Fruit fly (Drosophila melanogaster) whole organism, embryonic: Measurements from ENCODE around the gene a10.

ENCODE experiments used
- ATbp ChIP-seq: fragments of 200-800 bp; sonication (Bioruptor generic); optimal IDR thresholded peaks from 2 replicates; lab custom pipeline; 2017; ENCODE audit warnings: missing biosample characterization, mild to moderate bottlenecking, missing genetic modification characterization, missing genetic modification reagents
- Atf3 ChIP-seq: fragments of 200-800 bp; sonication (Bioruptor generic); optimal IDR thresholded peaks from 3 replicates; lab custom pipeline; 2016; ENCODE audit warnings: missing biosample characterization, missing genetic modification characterization
- BtbVII ChIP-seq: fragments of 200-800 bp; sonication (Bioruptor generic); optimal IDR thresholded peaks from 3 replicates; lab custom pipeline; 2017; ENCODE audit warnings: missing biosample characterization, mild to moderate bottlenecking, missing genetic modification characterization
- CG10543 ChIP-seq: fragments of 200-800 bp; sonication (Bioruptor generic); optimal IDR thresholded peaks from 3 replicates; lab custom pipeline; 2017; ENCODE audit warnings: missing biosample characterization, mild to moderate bottlenecking, missing genetic modification characterization, moderate library complexity
- CG11504 ChIP-seq: fragments of 200-800 bp; sonication (Bioruptor generic); optimal IDR thresholded peaks from 3 replicates; lab custom pipeline; 2019; ENCODE audit warnings: missing biosample characterization, mild to moderate bottlenecking, missing genetic modification characterization, moderate library complexity
- CG12769 ChIP-seq: fragments of 200-800 bp; sonication (Bioruptor generic); optimal IDR thresholded peaks from 2 replicates; lab custom pipeline; 2019; ENCODE audit warnings: missing biosample characterization, mild to moderate bottlenecking, missing genetic modification characterization, moderate library complexity
- CG14667 ChIP-seq: fragments of 200-800 bp; sonication (Bioruptor generic); IDR thresholded peaks from 2 replicates; pipeline ENCODE4 v1.3.6; 2022; ENCODE audit warnings: missing biosample characterization, missing genetic modification characterization
- CG15601 ChIP-seq: fragments of 200-800 bp; sonication (Bioruptor generic); optimal IDR thresholded peaks from 3 replicates; lab custom pipeline; 2019; ENCODE audit warnings: missing biosample characterization, mild to moderate bottlenecking, missing genetic modification characterization, moderate library complexity
- CG2678 ChIP-seq: fragments of 200-800 bp; sonication (Bioruptor generic); optimal IDR thresholded peaks from 3 replicates; lab custom pipeline; 2019; ENCODE audit warnings: missing biosample characterization, mild to moderate bottlenecking, missing genetic modification characterization, moderate library complexity
- CG31365 ChIP-seq: fragments of 200-800 bp; sonication (Bioruptor generic); optimal IDR thresholded peaks from 2 replicates; lab custom pipeline; 2018; ENCODE audit warnings: missing biosample characterization, mild to moderate bottlenecking, missing genetic modification characterization
- CG32767 ChIP-seq: fragments of 200-800 bp; sonication (Bioruptor generic); IDR thresholded peaks from 2 replicates; pipeline ENCODE4 v1.3.6; 2022; ENCODE audit warnings: missing biosample characterization, missing genetic modification characterization
- CG7271 ChIP-seq: fragments of 200-800 bp; sonication (Bioruptor generic); optimal IDR thresholded peaks from 2 replicates; lab custom pipeline; 2018; ENCODE audit warnings: missing biosample characterization, mild to moderate bottlenecking, missing genetic modification characterization, moderate library complexity
- CG7556 ChIP-seq: fragments of 200-800 bp; sonication (Bioruptor generic); optimal IDR thresholded peaks from 2 replicates; lab custom pipeline; 2017; ENCODE audit warnings: missing biosample characterization, mild to moderate bottlenecking, missing genetic modification characterization
- CG8281 ChIP-seq: fragments of 200-800 bp; sonication (Bioruptor generic); optimal IDR thresholded peaks from 2 replicates; lab custom pipeline; 2018; ENCODE audit warnings: missing biosample characterization, mild to moderate bottlenecking, missing genetic modification characterization, moderate library complexity
- CG8765 ChIP-seq: fragments of 200-800 bp; sonication (Bioruptor generic); IDR thresholded peaks from 2 replicates; pipeline ENCODE4 v1.3.6; 2022; ENCODE audit warnings: missing biosample characterization, missing genetic modification characterization
- CG9797 ChIP-seq: fragments of 200-800 bp; sonication (Bioruptor generic); optimal IDR thresholded peaks from 3 replicates; lab custom pipeline; 2018; ENCODE audit warnings: missing biosample characterization, mild to moderate bottlenecking, missing genetic modification characterization
- Dll ChIP-seq: fragments of 200-800 bp; sonication (Bioruptor generic); IDR thresholded peaks from 4 replicates; pipeline ENCODE4 v1.3.6; 2022; ENCODE audit warnings: missing biosample characterization, missing genetic modification characterization; ENCODE audit not compliant: partially characterized antibody
- Eip74EF ChIP-seq, 2 experiments: fragments of 200-800 bp in 1 of 2; fragments of >200 bp in 1 of 2; sonication (Bioruptor generic) in 1 of 2; optimal IDR thresholded peaks; 2 replicates each; lab custom pipeline; 2017 to 2019; ENCODE audit warnings: missing biosample characterization in 2 of 2, missing genetic modification characterization in 2 of 2, mild to moderate bottlenecking in 1 of 2, moderate library complexity in 1 of 2
- H2.0 ChIP-seq: fragments of 200-800 bp; sonication (Bioruptor generic); IDR thresholded peaks from 2 replicates; pipeline ENCODE4 v1.3.6; 2022; ENCODE audit warnings: missing biosample characterization, missing genetic modification characterization
- Lim3 ChIP-seq: fragments of 200-800 bp; sonication (Bioruptor generic); IDR thresholded peaks from 2 replicates; pipeline ENCODE4 v1.3.6; 2022; ENCODE audit warnings: missing biosample characterization, missing genetic modification characterization
- MBD-R2 ChIP-seq: fragments of 200-800 bp; sonication (Bioruptor generic); IDR thresholded peaks from 2 replicates; pipeline ENCODE4 v1.3.6; 2022; ENCODE audit warnings: missing biosample characterization, missing genetic modification characterization
- MESR4 ChIP-seq: fragments of 200-800 bp; sonication (Bioruptor generic); optimal IDR thresholded peaks from 2 replicates; lab custom pipeline; 2018; ENCODE audit warnings: missing biosample characterization, mild to moderate bottlenecking, missing genetic modification characterization, moderate library complexity
- Med ChIP-seq: fragments of 200-800 bp; sonication (Bioruptor generic); peaks from one replicate; lab custom pipeline; 2016; ENCODE audit warnings: missing biosample characterization, missing genetic modification characterization, mild to moderate bottlenecking, inconsistent platforms, moderate library complexity
- Myb ChIP-seq: fragments of 200-800 bp; sonication (Bioruptor generic); optimal IDR thresholded peaks from 2 replicates; lab custom pipeline; 2016; ENCODE audit warnings: missing biosample characterization, missing genetic modification characterization
- Opbp ChIP-seq: fragments of 200-800 bp; sonication (Bioruptor generic); IDR thresholded peaks from 3 replicates; pipeline ENCODE4 v1.3.6; 2022; ENCODE audit warnings: missing biosample characterization, missing genetic modification characterization; ENCODE audit not compliant: partially characterized antibody
- Rx ChIP-seq: fragments of 200-800 bp; sonication (Bioruptor generic); IDR thresholded peaks from 2 replicates; pipeline ENCODE4 v1.3.6; 2022; ENCODE audit warnings: missing biosample characterization, missing genetic modification characterization
- Scr ChIP-seq: fragments of 200-800 bp; sonication (Bioruptor generic); IDR thresholded peaks from 2 replicates; pipeline ENCODE4 v1.3.6; 2022; ENCODE audit warnings: missing biosample characterization, missing genetic modification characterization; ENCODE audit not compliant: partially characterized antibody
- Sox100B ChIP-seq: fragments of 200-800 bp; sonication (Bioruptor generic); optimal IDR thresholded peaks from 3 replicates; lab custom pipeline; 2018; ENCODE audit warnings: missing biosample characterization, mild to moderate bottlenecking, missing genetic modification characterization
- Xrp1 ChIP-seq: fragments of 200-800 bp; sonication (Bioruptor generic); IDR thresholded peaks from 2 replicates; pipeline ENCODE4 v1.3.6; 2022; ENCODE audit warnings: missing biosample characterization, missing genetic modification characterization
- YL-1 ChIP-seq: fragments of 200-800 bp; sonication (Bioruptor generic); optimal IDR thresholded peaks from 3 replicates; lab custom pipeline; 2017; ENCODE audit warnings: missing biosample characterization, mild to moderate bottlenecking, missing genetic modification characterization
- bsh ChIP-seq, 2 experiments: fragments of 200-800 bp; sonication (Bioruptor generic); optimal IDR thresholded peaks; 2 replicates each; lab custom pipeline; 2017 to 2018; ENCODE audit warnings: mild to moderate bottlenecking in 2 of 2, missing biosample characterization in 2 of 2, missing genetic modification characterization in 2 of 2, moderate library complexity in 1 of 2
- crol ChIP-seq: fragments of 200-800 bp; sonication (Bioruptor generic); IDR thresholded peaks from 2 replicates; pipeline ENCODE4 v1.3.6; 2022; ENCODE audit warnings: missing biosample characterization, missing genetic modification characterization
- disco-r ChIP-seq: fragments of 200-800 bp; sonication (Bioruptor generic); optimal IDR thresholded peaks from 2 replicates; lab custom pipeline; 2016; ENCODE audit warnings: missing biosample characterization, missing genetic modification characterization
- gce ChIP-seq: fragments of 200-800 bp; sonication (Bioruptor generic); IDR thresholded peaks from 3 replicates; pipeline ENCODE4 v1.3.6; 2022; ENCODE audit warnings: missing biosample characterization, missing genetic modification characterization
- nom ChIP-seq: fragments of 200-800 bp; sonication (Bioruptor generic); optimal IDR thresholded peaks from 2 replicates; lab custom pipeline; 2017; ENCODE audit warnings: missing biosample characterization, missing genetic modification characterization, mild to moderate bottlenecking, moderate library complexity, missing genetic modification reagents
- onecut ChIP-seq: fragments of 200-800 bp; sonication (Bioruptor generic); IDR thresholded peaks from 2 replicates; pipeline ENCODE4 v1.3.6; 2022; ENCODE audit warnings: missing biosample characterization, missing genetic modification characterization
- peb ChIP-seq: fragments of 200-800 bp; sonication (Bioruptor generic); IDR thresholded peaks from 2 replicates; pipeline ENCODE4 v1.3.6; 2022; ENCODE audit warnings: missing biosample characterization, missing genetic modification characterization
- sc ChIP-seq, 3 experiments: fragments of >200 bp in 2 of 3; fragments of 200-800 bp in 1 of 3; sonication (Bioruptor generic) in 1 of 3; optimal IDR thresholded peaks; 2 replicates in 2 of 3; 3 replicates in 1 of 3; lab custom pipeline; 2017; ENCODE audit warnings: mild to moderate bottlenecking in 1 of 3, missing biosample characterization in 1 of 3, missing genetic modification characterization in 1 of 3, missing genetic modification reagents in 1 of 3
- sens ChIP-seq: fragments of 200-800 bp; sonication (Bioruptor generic); peaks from one replicate; lab custom pipeline; 2016; ENCODE audit warnings: missing biosample characterization, missing genetic modification characterization
- sim ChIP-seq: fragments of 200-800 bp; sonication (Bioruptor generic); IDR thresholded peaks from 2 replicates; pipeline ENCODE4 v1.3.6; 2022; ENCODE audit warnings: missing biosample characterization, missing genetic modification characterization
- sna ChIP-seq: fragments of 200-800 bp; sonication (Bioruptor generic); IDR thresholded peaks from 2 replicates; pipeline ENCODE4 v1.3.6; 2022; ENCODE audit warnings: missing biosample characterization, missing genetic modification characterization; ENCODE audit not compliant: partially characterized antibody
- ttk ChIP-seq: fragments of 200-800 bp; sonication (Bioruptor generic); IDR thresholded peaks from 2 replicates; pipeline ENCODE4 v2.1.2; 2022; ENCODE audit warnings: missing biosample characterization, missing genetic modification characterization
- vvl ChIP-seq: fragments of 200-800 bp; sonication (Bioruptor generic); IDR thresholded peaks from 2 replicates; pipeline ENCODE4 v1.3.6; 2022; ENCODE audit warnings: missing biosample characterization, missing genetic modification characterization
- z ChIP-seq: fragments of 200-800 bp; sonication (Bioruptor generic); IDR thresholded peaks from 3 replicates; pipeline ENCODE4 v1.3.6; 2022; ENCODE audit warnings: missing biosample characterization, missing genetic modification characterization
- zen ChIP-seq: fragments of 200-800 bp; sonication (Bioruptor generic); optimal IDR thresholded peaks from 3 replicates; lab custom pipeline; 2018; ENCODE audit warnings: missing biosample characterization, mild to moderate bottlenecking, missing genetic modification characterization, moderate library complexity

The a10 gene

dm6 chr3L:17052388-17052905 lies 28.9 kb upstream of the a10 start (continued):
- TF ChIP-seq sc (optimal IDR thresholded peaks at IDR 0.05; lab: Kevin White, UChicago) (no peak), sc (GFP tag; optimal IDR thresholded peaks at IDR 0.05; lab: Kevin White, UChicago) (peak; percentile 29), CG11504 (tag; lab: Kevin White, UChicago) (peak; percentile 35), z (GFP tag; lab: Robert Waterston, UW) (no peak), ATbp (peak; percentile 19), sens (peak; percentile 76), CG32767 (no peak), sim (0 out of 2 replicates have a peak, but pooled peaks have one; percentile 7), CG12769 (tag; lab: Kevin White, UChicago) (no peak), BtbVII (GFP tag; lab: Kevin White, UChicago) (no peak), Xrp1 (GFP tag; lab: Robert Waterston, UW) (peak; percentile 45), Med (peak; percentile 57), CG2678 (tag; lab: Kevin White, UChicago) (peak; percentile 23), Sox100B (GFP tag; lab: Kevin White, UChicago) (peak; percentile 35), bsh (GFP tag; optimal IDR thresholded peaks at IDR 0.05; lab: Kevin White, UChicago) (peak in 1 of 2 experiments; percentile 26), peb (GFP tag; lab: Robert Waterston, UW) (no peak)

dm6 chr3L:17051472-17051871 lies 27.9 kb upstream of the a10 start:
- TF ChIP-seq CG15601 (tag; lab: Kevin White, UChicago) (peak; percentile 49), Rx (GFP tag; lab: Robert Waterston, UW) (no peak), crol (GFP tag; lab: Robert Waterston, UW) (peak; percentile 47; the same call in 1 of the 2 replicates), MBD-R2 (0 out of 2 replicates have a peak, but pooled peaks have one; percentile 9), CG8281 (tag; lab: Kevin White, UChicago) (no peak), vvl (0 out of 2 replicates have a peak, but pooled peaks have one; percentile 0), sna (0 out of 2 replicates have a peak, but pooled peaks have one; percentile 10), Myb (GFP tag; lab: Kevin White, UChicago) (no peak), CG8765 (GFP tag; lab: Robert Waterston, UW) (no peak), Atf3 (GFP tag; lab: Kevin White, UChicago) (no peak), Eip74EF (GFP tag; optimal IDR thresholded peaks at IDR 0.05; lab: Kevin White, UChicago) (peak in 1 of 2 experiments; percentile 14), H2.0 (GFP tag; lab: Robert Waterston, UW) (no peak), Dll (GFP tag; lab: Robert Waterston, UW) (peak; percentile 48; the same call in 1 of the 4 replicates), YL-1 (GFP tag; lab: Kevin White, UChicago) (peak; percentile 7), CG10543 (GFP tag; lab: Kevin White, UChicago) (peak; percentile 1), onecut (GFP tag; lab: Robert Waterston, UW) (peak; percentile 96), Opbp (GFP tag; lab: Robert Waterston, UW) (0 out of 3 replicates have a peak, but pooled peaks have one; percentile 1)

- TF ChIP-seq gce (GFP tag; lab: Robert Waterston, UW) (no peak), CG9797 (GFP tag; lab: Kevin White, UChicago) (peak; percentile 63), CG7271 (tag; lab: Kevin White, UChicago) (peak; percentile 6), disco-r (GFP tag; lab: Kevin White, UChicago) (no peak), Scr (GFP tag; lab: Robert Waterston, UW) (0 out of 2 replicates have a peak, but pooled peaks have one; percentile 16), vvl (peak; percentile 30; the same call in 1 of the 2 replicates), CG14667 (no peak), nom (GFP tag; lab: Kevin White, UChicago) (no peak), ttk (GFP tag; lab: Robert Waterston, UW) (no peak), Lim3 (no peak), CG8281 (tag; lab: Kevin White, UChicago) (no peak), zen (tag; lab: Kevin White, UChicago) (peak; percentile 27), MESR4 (GFP tag; lab: Kevin White, UChicago) (peak; percentile 75), sens (peak; percentile 44), CG7556 (GFP tag; lab: Kevin White, UChicago) (no peak), CG31365 (peak; percentile 95)
Observed at dm6 chr3L:17050661-17051452, 27.3 kb upstream of the a10 start.
